Worm (Caenorhabditis elegans): ENCODE measurements around the gene tag-209.

ce11 chrII:10783201-10783962 lies 3.7 kb upstream of the tag-209 start, which contains the start of gene ect-2:
- TF ChIP-seq him-1 (tag; optimal IDR thresholded peaks at IDR 0.05) (no peak), W03F9.2 (tag; optimal IDR thresholded peaks at IDR 0.05) (no peak), dao-5 (tag; optimal IDR thresholded peaks at IDR 0.05) (no peak)
